Worm (Caenorhabditis elegans) whole organism, early embryonic: ENCODE data around the gene ttbk-8.2.

Experiments
- B0310.2 ChIP-seq: sonication (generic microtip); optimal IDR thresholded peaks from 2 replicates; lab custom pipeline; 2016; ENCODE audit warnings: mild to moderate bottlenecking, missing genetic modification characterization, missing compliant biosample characterization
- F13C5.2 ChIP-seq: sonication (generic microtip); optimal IDR thresholded peaks from 2 replicates; lab custom pipeline; 2017; ENCODE audit warnings: mild to moderate bottlenecking, missing genetic modification characterization, inconsistent platforms, missing compliant biosample characterization
- aly-1 ChIP-seq: sonication (generic microtip); optimal IDR thresholded peaks from 2 replicates; lab custom pipeline; 2016; ENCODE audit warnings: missing genetic modification characterization, missing compliant biosample characterization
- ama-1 ChIP-seq: fragments of 150-350 bp; optimal IDR thresholded peaks from 2 replicates; lab custom pipeline; 2014
- ceh-13 ChIP-seq: fragments of 200-800 bp; sonication (Bioruptor generic); optimal IDR thresholded peaks from 2 replicates; lab custom pipeline; 2018; ENCODE audit warnings: mild to moderate bottlenecking, missing genetic modification characterization, missing compliant biosample characterization
- ceh-36 ChIP-seq: sonication (generic microtip); optimal IDR thresholded peaks from 2 replicates; lab custom pipeline; 2016; ENCODE audit warnings: missing genetic modification characterization, inconsistent platforms, missing compliant biosample characterization
- ets-7 ChIP-seq: sonication (generic microtip); optimal IDR thresholded peaks from 2 replicates; lab custom pipeline; 2016; ENCODE audit warnings: missing genotype, missing genetic modification characterization, missing compliant biosample characterization
- flt-1 ChIP-seq: fragments of 200-800 bp; sonication (Bioruptor generic); IDR thresholded peaks from 2 replicates; pipeline ENCODE4 v1.3.6; 2022; ENCODE audit warnings: missing genetic modification characterization, missing compliant biosample characterization
- hmbx-1 ChIP-seq: sonication (generic microtip); optimal IDR thresholded peaks from 2 replicates; lab custom pipeline; 2016; ENCODE audit warnings: mild to moderate bottlenecking, missing genetic modification characterization, missing compliant biosample characterization
- hmg-4 ChIP-seq: fragments of 200-800 bp; sonication (Bioruptor generic); optimal IDR thresholded peaks from 2 replicates; lab custom pipeline; 2018; ENCODE audit warnings: mild to moderate bottlenecking, missing genetic modification characterization, missing compliant biosample characterization
- hnd-1 ChIP-seq: sonication (generic microtip); optimal IDR thresholded peaks from 2 replicates; lab custom pipeline; 2016; ENCODE audit warnings: missing genetic modification characterization, missing compliant biosample characterization
- pes-1 ChIP-seq: fragments of 200-800 bp; sonication (Bioruptor generic); IDR thresholded peaks from 2 replicates; pipeline ENCODE4 v1.3.6; 2022; ENCODE audit warnings: missing genetic modification reagents, missing genetic modification characterization, missing compliant biosample characterization
- scrt-1 ChIP-seq: fragments of 200-800 bp; sonication (Bioruptor generic); IDR thresholded peaks from 2 replicates; pipeline ENCODE4 v1.3.6; 2022; ENCODE audit warnings: missing genetic modification characterization, missing compliant biosample characterization
- sea-1 ChIP-seq: fragments of 200-800 bp; sonication (Bioruptor generic); conservative IDR thresholded peaks from 2 replicates; pipeline ENCODE4 v1.3.6; 2022; ENCODE audit warnings: missing genetic modification characterization, missing compliant biosample characterization
- tbx-11 ChIP-seq: fragments of 200-800 bp; sonication (Bioruptor generic); IDR thresholded peaks from 2 replicates; pipeline ENCODE4 v1.3.6; 2022; ENCODE audit warnings: missing genetic modification characterization, missing compliant biosample characterization
- tbx-37 ChIP-seq: fragments of 200-800 bp; sonication (Bioruptor generic); conservative IDR thresholded peaks from 2 replicates; pipeline ENCODE4 v1.3.6; 2022; ENCODE audit warnings: missing genetic modification reagents, missing genetic modification characterization, missing compliant biosample characterization
- tra-4 ChIP-seq: sonication (generic microtip); optimal IDR thresholded peaks from 2 replicates; lab custom pipeline; 2017; ENCODE audit warnings: missing genetic modification characterization, missing compliant biosample characterization

Gene ttbk-8.2

ce11 chrIV:5682547-5683234 lies 51.0 kb downstream of the ttbk-8.2 start, which contains the start of the genes C55C3.7 and C55C3.6:
Gene C55C3.7 (minus strand): TSS chrIV:5682647.
Gene C55C3.6 (plus strand): TSS chrIV:5683184.
- no peak for TF ChIP-seq scrt-1 (GFP tag; lab: Robert Waterston, UW)
- TF ChIP-seq tra-4: no peak
- TF ChIP-seq ceh-13 (GFP tag; lab: Kevin White, UChicago): no peak
- no peak for TF ChIP-seq F13C5.2 (tag; lab: Kevin White, UChicago)
- no peak for TF ChIP-seq aly-1 (tag; lab: Kevin White, UChicago)
- no peak for TF ChIP-seq pes-1
- TF ChIP-seq B0310.2 (tag; lab: Kevin White, UChicago): no peak
- no peak for TF ChIP-seq hmbx-1 (tag; lab: Kevin White, UChicago)
- no peak for TF ChIP-seq flt-1 (GFP tag; lab: Robert Waterston, UW)
- TF ChIP-seq ama-1: no peak
- TF ChIP-seq sea-1: no peak
- no peak for TF ChIP-seq tbx-11 (GFP tag; lab: Robert Waterston, UW)
- no peak for TF ChIP-seq ceh-36 (tag; lab: Kevin White, UChicago)
- TF ChIP-seq tbx-37: no peak
- no peak for TF ChIP-seq ets-7 (tag; lab: Kevin White, UChicago)
- no peak for TF ChIP-seq hmg-4
- no peak for TF ChIP-seq hnd-1 (tag; lab: Kevin White, UChicago)
